Worm (Caenorhabditis elegans): Measurements from ENCODE around the gene set-3.
A peak's percentile ranks its signal among the peaks of the same experiment; 100 is the strongest.

set-3 gene

DNA sequence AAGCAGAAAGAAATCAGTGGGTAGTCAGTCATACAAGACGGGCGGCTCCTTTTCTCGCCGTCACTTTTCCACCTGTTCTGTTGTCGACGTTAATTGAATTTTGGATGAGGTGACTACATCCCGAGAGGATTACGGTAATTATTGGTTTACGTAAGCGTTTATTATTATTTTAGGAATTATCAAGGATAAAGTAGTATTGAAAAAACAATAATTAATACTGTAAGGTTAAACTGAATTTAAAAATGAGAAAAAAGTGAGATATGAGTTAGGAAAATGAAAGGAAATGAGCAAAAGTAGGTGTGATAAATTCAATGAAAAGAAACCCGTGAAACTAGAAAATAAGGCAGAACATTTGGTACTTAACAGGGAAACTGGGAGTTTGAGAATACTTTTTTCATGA, 44.6 kb upstream of the set-3 start, which contains the start of gene hlh-4:
Gene hlh-4 (minus strand): TSS at position 101 of the 400 bp plus-strand sequence.
- TF ChIP-seq skn-1 (tag; optimal IDR thresholded peaks at IDR 0.05) = no peak
- no peak for TF ChIP-seq nhr-102 (tag; optimal IDR thresholded peaks at IDR 0.05)
- no peak for TF ChIP-seq F49E8.2 (tag; optimal IDR thresholded peaks at IDR 0.05; ENCODE audit: borderline replicate concordance)
- TF ChIP-seq F37D6.2 (tag; optimal IDR thresholded peaks at IDR 0.05) = no peak
- no peak for TF ChIP-seq mdl-1 (tag; optimal IDR thresholded peaks at IDR 0.05)
- TF ChIP-seq mxl-3 (GFP tag; optimal IDR thresholded peaks at IDR 0.05) = no peak
- TF ChIP-seq pqm-1 (tag; optimal IDR thresholded peaks at IDR 0.05) = no peak
- TF ChIP-seq ceh-32 (tag; optimal IDR thresholded peaks at IDR 0.05; ENCODE audit: poor library complexity) = no peak
- no peak for TF ChIP-seq lir-3 (tag; optimal IDR thresholded peaks at IDR 0.05)
- TF ChIP-seq F10B5.3 (tag; optimal IDR thresholded peaks at IDR 0.05) = no peak
- TF ChIP-seq fkh-10 (GFP tag; optimal IDR thresholded peaks at IDR 0.05) = no peak
- no peak for TF ChIP-seq mxl-2 (GFP tag; conservative IDR thresholded peaks at IDR 0.05)
- no peak for TF ChIP-seq fos-1 (tag; optimal IDR thresholded peaks at IDR 0.05)
- TF ChIP-seq dpl-1 (GFP tag; optimal IDR thresholded peaks at IDR 0.05) = no peak
- no peak for TF ChIP-seq Y75B8A.6 (GFP tag; IDR thresholded peaks at IDR 0.05)
- no peak for TF ChIP-seq cey-2 (tag; optimal IDR thresholded peaks at IDR 0.05; ENCODE audit: borderline replicate concordance, insufficient read depth)
- no peak for TF ChIP-seq gei-8 (GFP tag; optimal IDR thresholded peaks at IDR 0.05)
- TF ChIP-seq zfp-3 (GFP tag; conservative IDR thresholded peaks at IDR 0.05) = no peak

DNA sequence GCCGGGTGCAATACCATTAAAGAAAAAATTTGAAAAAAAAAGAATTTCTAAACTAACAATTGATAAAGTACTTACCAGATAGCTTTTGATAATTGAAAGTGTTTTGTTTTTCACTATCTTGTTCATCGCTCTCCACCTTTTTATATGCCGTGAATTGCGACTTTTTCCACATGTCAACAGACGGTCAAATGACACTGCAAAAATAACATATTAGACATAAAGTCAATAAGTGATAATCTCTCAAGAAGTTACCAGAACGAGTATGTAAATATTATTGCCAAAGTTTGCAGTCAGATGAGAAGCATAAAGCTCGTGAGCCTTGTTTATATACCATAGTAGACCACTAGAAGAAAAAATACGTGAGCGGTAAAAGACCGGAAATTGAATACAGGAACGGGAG, 41.5 kb upstream of the set-3 start, which contains the start of gene dao-6:
Gene dao-6 (minus strand): TSS at position 345 of the 400 bp plus-strand sequence.
- TF ChIP-seq daf-16 (GFP tag; optimal IDR thresholded peaks at IDR 0.05) (no peak), daf-16 (tag; optimal IDR thresholded peaks at IDR 0.05) (peak; percentile 62), mes-2 (tag; optimal IDR thresholded peaks at IDR 0.05; ENCODE audit: poor library complexity, severe bottlenecking) (no peak)

DNA sequence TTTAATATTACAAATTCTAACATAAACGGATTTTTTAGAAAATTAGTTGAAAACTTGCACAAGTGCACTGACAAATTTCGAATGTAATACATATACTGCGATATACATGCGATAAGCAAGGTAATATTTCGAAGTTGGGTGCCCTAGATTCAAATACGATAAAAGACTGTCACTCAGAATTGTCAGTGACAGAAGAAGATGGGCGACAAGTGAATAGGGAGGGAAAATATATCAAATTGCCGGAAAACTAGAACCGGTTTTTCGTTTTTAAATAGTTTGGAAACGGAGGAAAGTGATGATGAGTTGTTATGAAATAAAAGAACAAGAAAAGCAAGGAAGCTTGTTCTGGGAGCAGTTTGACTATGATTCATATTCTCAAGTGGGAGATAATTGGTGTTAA, 39.7 kb upstream of the set-3 start:
- TF ChIP-seq vab-7 (GFP tag; IDR thresholded peaks at IDR 0.05) (no peak), T20F7.1 (GFP tag; optimal IDR thresholded peaks at IDR 0.05) (no peak), ctbp-1 (GFP tag; IDR thresholded peaks at IDR 0.05) (no peak), nhr-41 (GFP tag; IDR thresholded peaks at IDR 0.05) (no peak), zfp-3 (GFP tag; conservative IDR thresholded peaks at IDR 0.05) (no peak), nhr-111 (GFP tag; optimal IDR thresholded peaks at IDR 0.05) (no peak), ceh-62 (tag; optimal IDR thresholded peaks at IDR 0.05) (no peak), arid-1 (GFP tag; conservative IDR thresholded peaks at IDR 0.05) (no peak), cey-2 (tag; optimal IDR thresholded peaks at IDR 0.05; ENCODE audit: borderline replicate concordance, insufficient read depth) (no peak), php-3 (GFP tag; IDR thresholded peaks at IDR 0.05) (no peak), fos-1 (tag; optimal IDR thresholded peaks at IDR 0.05) (no peak), nhr-77 (tag; optimal IDR thresholded peaks at IDR 0.05) (no peak), lin-1 (GFP tag; IDR thresholded peaks at IDR 0.05) (no peak), skn-1 (tag; optimal IDR thresholded peaks at IDR 0.05) (no peak), lsy-2 (tag; optimal IDR thresholded peaks at IDR 0.05) (no peak), zfp-2 (tag; optimal IDR thresholded peaks at IDR 0.05) (no peak), hmg-1.1 (GFP tag; IDR thresholded peaks at IDR 0.05) (no peak), nhr-28 (tag; optimal IDR thresholded peaks at IDR 0.05) (no peak)

DNA sequence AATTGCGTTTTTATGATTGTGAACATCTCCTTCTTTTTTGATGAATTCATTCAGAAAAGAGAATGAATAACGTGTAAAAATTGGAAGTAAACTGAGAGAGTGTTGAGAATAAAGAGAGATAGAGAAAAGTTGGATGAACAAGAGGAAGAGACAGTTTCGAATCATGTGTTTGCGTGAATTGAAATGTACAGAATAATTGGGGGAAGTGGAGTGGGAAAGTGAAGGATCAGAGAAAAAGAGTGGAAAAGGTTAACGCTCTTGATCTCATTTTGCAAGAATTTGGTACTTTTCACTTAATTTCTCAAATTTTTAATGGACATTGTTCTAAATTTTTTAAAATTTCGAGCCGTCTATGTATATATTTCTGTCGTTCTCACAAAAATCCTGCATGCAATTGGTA, 39.0 kb upstream of the set-3 start:
- TF ChIP-seq F44E2.7 (GFP tag; IDR thresholded peaks at IDR 0.05) (no peak), unc-62 (GFP tag; optimal IDR thresholded peaks at IDR 0.05 in 1 of 2) (peak in 1 of 2 experiments; percentile 55), unc-62 (tag; optimal IDR thresholded peaks at IDR 0.05) (no peak), ctbp-1 (GFP tag; IDR thresholded peaks at IDR 0.05) (no peak)
